Worm (Caenorhabditis elegans) whole organism, young adult: ENCODE data around the gene eelo-2.

ENCODE experiments used
- C17E4.6 ChIP-seq: fragments of 200-800 bp; sonication (Bioruptor generic); IDR thresholded peaks from 2 replicates; pipeline ENCODE4 v1.3.6; 2022; ENCODE audit warnings: missing genetic modification reagents, missing genetic modification characterization, missing compliant biosample characterization
- F57A8.1 ChIP-seq: fragments of 200-800 bp; sonication (Bioruptor generic); optimal IDR thresholded peaks from 2 replicates; lab custom pipeline; 2018; ENCODE audit warnings: mild to moderate bottlenecking, missing genetic modification characterization, moderate library complexity, missing compliant biosample characterization
- Y53G8AR.9 ChIP-seq: fragments of 200-800 bp; sonication (Bioruptor generic); conservative IDR thresholded peaks from 2 replicates; pipeline ENCODE4 v1.3.6; 2022; ENCODE audit warnings: missing genetic modification reagents, missing genetic modification characterization, missing compliant biosample characterization
- die-1 ChIP-seq: sonication (generic microtip); optimal IDR thresholded peaks from 2 replicates; lab custom pipeline; 2016; ENCODE audit warnings: missing genotype, mild to moderate bottlenecking, missing genetic modification characterization, missing compliant biosample characterization
- hrde-1 ChIP-seq: sonication (generic microtip); optimal IDR thresholded peaks from 2 replicates; lab custom pipeline; 2016; ENCODE audit warnings: missing genetic modification characterization, mild to moderate bottlenecking, missing compliant biosample characterization, moderate library complexity, missing genotype, missing genetic modification reagents, borderline replicate concordance
- nfya-1 ChIP-seq: sonication (generic microtip); optimal IDR thresholded peaks from 2 replicates; lab custom pipeline; 2017; ENCODE audit warnings: antibody characterized with exemption, missing compliant biosample characterization, missing genetic modification characterization, borderline replicate concordance; ENCODE audit not compliant: insufficient read depth
- sea-2 ChIP-seq: fragments of 200-800 bp; sonication (Bioruptor generic); IDR thresholded peaks from 2 replicates; pipeline ENCODE4 v1.3.6; 2022; ENCODE audit warnings: missing genetic modification characterization, missing compliant biosample characterization
- unc-130 ChIP-seq: sonication (generic microtip); optimal IDR thresholded peaks from 2 replicates; lab custom pipeline; 2016; ENCODE audit warnings: missing genetic modification reagents, missing genetic modification characterization, missing compliant biosample characterization

- TF ChIP-seq Y53G8AR.9 (no peak), C17E4.6 (GFP tag; lab: Robert Waterston, UW) (no peak), F57A8.1 (GFP tag; lab: Kevin White, UChicago) (no peak), nfya-1 (tag; lab: Kevin White, UChicago) (no peak), sea-2 (no peak), unc-130 (GFP tag; lab: Kevin White, UChicago) (no peak), hrde-1 (tag; lab: Kevin White, UChicago) (no peak), die-1 (tag; lab: Kevin White, UChicago) (no peak)
These were observed 2.7 kb upstream of the eelo-2 start for ce11 chrIV:17247184-17247583.
